Fruit fly (Drosophila melanogaster): ENCODE data around the gene Awh.
A peak's percentile ranks its signal among the peaks of the same experiment; 100 is the strongest.

Awh gene

DNA sequence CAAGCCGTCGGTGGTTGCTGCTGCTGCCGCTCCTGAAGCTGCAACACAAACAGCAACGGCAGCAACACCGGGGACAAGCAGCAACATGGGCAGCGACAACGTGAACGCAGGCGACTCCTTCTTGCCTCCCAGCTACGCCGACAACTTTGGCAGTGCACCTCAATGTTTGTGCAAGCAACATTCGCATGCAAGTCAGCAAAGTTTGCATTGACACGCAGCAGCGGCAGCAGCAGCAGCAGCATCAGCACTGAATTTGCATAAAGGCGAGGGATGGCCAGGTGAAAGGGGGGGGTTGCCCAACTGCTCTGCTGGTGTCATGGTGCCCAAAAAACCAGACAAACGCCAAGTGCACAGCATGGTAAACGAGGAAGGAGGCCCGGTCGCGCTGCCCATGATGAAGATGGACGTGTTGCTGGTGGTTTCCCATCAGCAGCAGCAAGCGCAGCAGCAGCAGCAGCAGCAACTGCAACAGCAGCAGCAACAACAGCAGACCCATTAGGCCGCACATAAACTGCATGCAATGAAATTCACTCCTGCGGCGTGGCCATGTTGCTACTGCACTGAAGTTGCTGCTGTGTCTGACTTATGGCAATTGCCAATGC is 19.4 kb downstream of the Awh start:
- TF ChIP-seq noc (tag; optimal IDR thresholded peaks at IDR 0.05) = no peak

- TF ChIP-seq noc (tag; optimal IDR thresholded peaks at IDR 0.05) = no peak
These were observed 20.4 kb downstream of the Awh start for dm6 chr3L:3866429-3866828.

DNA sequence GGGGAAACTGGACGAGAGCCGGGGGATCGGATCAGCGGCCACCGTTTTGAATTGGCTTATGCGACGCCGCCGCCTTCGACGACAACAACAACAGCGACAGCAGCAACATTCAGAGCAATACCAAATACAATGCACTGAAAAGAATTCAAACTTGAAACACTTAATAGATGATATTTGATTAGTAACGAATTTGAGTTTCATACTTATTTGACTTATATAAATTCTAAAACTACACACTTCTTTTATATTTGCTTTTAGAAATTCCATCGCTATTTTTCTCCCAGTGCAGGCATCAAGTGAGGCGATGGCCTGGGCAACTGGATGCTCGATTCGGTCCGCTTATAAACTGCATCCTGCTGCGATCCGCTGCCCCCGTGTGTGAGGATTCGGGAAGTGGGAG is 22.0 kb downstream of the Awh start:
- no peak for TF ChIP-seq noc (tag; optimal IDR thresholded peaks at IDR 0.05)

DNA sequence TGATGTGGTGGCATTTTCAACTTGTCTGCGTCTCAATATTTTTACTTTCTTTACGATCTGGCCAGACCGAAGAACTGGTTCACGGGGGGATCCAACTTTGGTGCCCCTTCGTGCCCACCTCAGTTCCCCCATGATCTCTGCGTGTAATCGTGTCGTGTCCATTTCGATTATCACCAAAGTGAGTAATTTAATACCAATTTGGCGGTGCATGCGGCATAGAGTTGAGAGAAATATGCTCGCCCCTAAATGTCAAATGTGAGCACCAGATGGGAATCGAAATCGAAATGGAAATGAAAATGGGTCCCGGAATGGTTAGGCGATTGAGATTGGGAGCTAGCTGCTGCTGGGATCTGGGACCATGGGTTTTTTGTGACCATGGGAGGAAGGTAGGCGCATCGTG is 25.3 kb downstream of the Awh start:
- TF ChIP-seq noc (tag; optimal IDR thresholded peaks at IDR 0.05) = no peak

dm6 chr3L:3873094-3873493 is 27.1 kb downstream of the Awh start:
- no peak for TF ChIP-seq noc (tag; optimal IDR thresholded peaks at IDR 0.05)

- no peak for TF ChIP-seq noc (tag; optimal IDR thresholded peaks at IDR 0.05)
These were observed 29.0 kb downstream of the Awh start for dm6 chr3L:3875004-3875403.

- TF ChIP-seq noc (tag; optimal IDR thresholded peaks at IDR 0.05) = peak; percentile 10
These were observed 30.0 kb downstream of the Awh start for dm6 chr3L:3875996-3876395.

dm6 chr3L:3876861-3877260 is 30.9 kb downstream of the Awh start:
- no peak for TF ChIP-seq noc (tag; optimal IDR thresholded peaks at IDR 0.05)

DNA sequence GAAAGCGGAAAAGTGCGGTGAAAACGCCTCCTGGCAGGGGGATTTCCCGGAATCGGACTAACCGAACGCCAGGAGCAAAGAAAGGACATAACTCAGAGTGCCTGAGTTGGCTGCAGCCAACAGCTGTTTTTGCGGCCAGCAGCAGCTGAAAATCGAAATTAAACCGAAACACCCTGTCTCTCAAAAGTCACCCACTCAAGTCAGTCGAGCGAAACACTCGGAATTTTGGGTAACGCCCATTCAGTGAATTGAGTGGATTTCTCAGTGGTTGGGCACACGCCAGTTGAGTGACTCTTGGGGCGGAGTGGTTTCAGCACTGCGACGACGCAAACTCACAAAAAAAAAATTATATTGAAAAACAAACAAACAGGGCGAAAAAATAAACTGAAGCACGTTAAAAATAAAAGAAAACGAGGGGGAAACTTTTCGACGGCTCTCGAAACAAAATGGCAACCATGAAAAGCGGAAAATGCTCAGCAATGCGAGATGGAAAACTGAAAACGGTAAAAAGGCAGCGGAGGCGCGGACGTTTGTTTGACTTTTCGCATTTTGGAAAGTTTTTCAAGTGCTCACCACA is 32.8 kb downstream of the Awh start:
- no peak for TF ChIP-seq noc (tag; optimal IDR thresholded peaks at IDR 0.05)

dm6 chr3L:3882046-3882445 is 36.0 kb downstream of the Awh start:
- no peak for TF ChIP-seq noc (tag; optimal IDR thresholded peaks at IDR 0.05)

DNA sequence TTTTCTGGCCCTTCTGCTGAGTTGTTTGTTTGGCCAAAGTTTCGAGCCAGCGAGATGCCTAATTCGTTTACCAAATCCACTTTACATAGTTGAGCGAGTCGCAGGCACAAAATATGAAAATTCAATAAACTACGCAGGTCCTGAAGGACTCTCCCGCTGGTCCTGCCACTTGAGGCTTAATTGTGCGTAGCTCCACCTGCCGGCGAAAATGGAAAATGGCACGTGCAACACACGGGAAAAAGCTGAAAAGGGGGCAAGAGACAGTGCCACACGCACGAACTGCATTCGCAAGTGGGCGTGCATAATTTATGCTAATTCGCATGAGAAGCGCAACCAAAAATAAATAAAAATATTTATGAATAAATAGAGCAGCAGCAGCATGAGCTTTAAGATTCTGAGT is 39.9 kb downstream of the Awh start:
- no peak for TF ChIP-seq noc (tag; optimal IDR thresholded peaks at IDR 0.05)

- no peak for TF ChIP-seq noc (tag; optimal IDR thresholded peaks at IDR 0.05)
These were observed 41.4 kb downstream of the Awh start for dm6 chr3L:3887392-3887791.

- no peak for TF ChIP-seq noc (tag; optimal IDR thresholded peaks at IDR 0.05)
These were observed 44.9 kb downstream of the Awh start for dm6 chr3L:3890860-3891259.

dm6 chr3L:3892154-3892624 is 46.2 kb downstream of the Awh start, which contains the start of gene Fie:
Fie (plus strand) TSS chr3L:3892574.
- peak; percentile 16 for TF ChIP-seq noc (tag; optimal IDR thresholded peaks at IDR 0.05)

DNA sequence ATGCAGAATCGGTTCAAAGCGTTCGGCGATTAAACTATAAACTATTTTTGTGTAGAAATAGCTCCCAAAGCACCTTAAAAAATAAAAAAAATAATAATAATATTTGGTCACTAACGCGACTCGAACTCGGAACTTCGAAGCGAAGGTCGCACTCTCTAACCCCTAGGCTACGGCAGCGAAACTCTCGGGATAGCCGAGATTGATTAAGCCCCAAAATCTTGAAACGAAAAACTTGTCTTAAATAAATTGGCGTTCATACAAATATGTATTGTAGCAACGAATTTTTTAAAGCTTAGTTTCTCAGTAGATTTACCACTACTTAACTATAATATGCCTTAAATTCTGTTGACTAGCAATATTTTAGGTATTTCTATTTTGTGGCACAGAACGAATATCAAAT is 48.4 kb downstream of the Awh start:
- no peak for TF ChIP-seq noc (tag; optimal IDR thresholded peaks at IDR 0.05)

DNA sequence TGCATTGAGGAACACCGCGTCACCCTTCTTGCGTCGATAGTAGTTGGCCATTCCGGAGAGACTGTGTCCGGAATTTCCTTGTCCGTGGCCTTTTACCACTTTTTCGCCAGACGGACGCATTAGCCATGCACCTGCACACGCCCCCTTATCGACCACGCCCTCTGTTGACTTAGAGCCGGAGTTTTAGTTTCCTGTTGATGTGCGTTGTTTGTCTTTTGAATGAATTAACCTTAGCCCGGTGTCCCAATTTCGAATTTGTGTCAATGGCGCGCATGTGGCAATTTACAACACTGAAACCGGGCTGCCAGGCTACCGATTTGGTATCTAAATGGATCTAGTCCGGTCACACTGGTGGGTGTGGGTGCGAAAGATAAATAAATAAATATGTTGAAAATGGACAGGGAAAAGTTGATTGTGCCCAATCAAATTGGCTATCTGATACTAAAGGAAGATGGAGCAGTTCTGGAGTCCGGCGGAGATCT is 50.6 kb downstream of the Awh start, which contains the start of the genes Gr63a and Lamtor4:
Gene Gr63a, minus strand, starts transcription at position 51 of the 482 bp plus-strand sequence.
Gene Lamtor4, plus strand, starts transcription at position 348 of the 482 bp plus-strand sequence.
- TF ChIP-seq noc (tag; optimal IDR thresholded peaks at IDR 0.05) = no peak

dm6 chr3L:3898978-3899377 is 53.0 kb downstream of the Awh start, which contains the start of gene Ccz1:
Ccz1 (minus strand) TSS chr3L:3899156.
- TF ChIP-seq noc (tag; optimal IDR thresholded peaks at IDR 0.05) = no peak

Measured in whole organism, larva.